Fruit fly (Drosophila melanogaster) whole organism, embryonic: ENCODE results near the gene CG43051.
A peak's percentile ranks its signal among the peaks of the same experiment; 100 is the strongest.

Source experiments
- Antp ChIP-seq: fragments of 200-800 bp; sonication (Bioruptor generic); optimal IDR thresholded peaks from 3 replicates; lab custom pipeline; 2016; ENCODE audit warnings: missing biosample characterization, missing genetic modification characterization
- CG10267 ChIP-seq: fragments of 200-800 bp; sonication (Bioruptor generic); optimal IDR thresholded peaks from 2 replicates; lab custom pipeline; 2018; ENCODE audit warnings: missing biosample characterization, mild to moderate bottlenecking, missing genetic modification characterization, moderate library complexity
- CG10565 ChIP-seq: fragments of 200-800 bp; sonication (Bioruptor generic); optimal IDR thresholded peaks from 3 replicates; lab custom pipeline; 2016; ENCODE audit warnings: missing biosample characterization, mild to moderate bottlenecking, missing genetic modification characterization
- CG11398 ChIP-seq: fragments of 200-800 bp; sonication (Bioruptor generic); optimal IDR thresholded peaks from 2 replicates; lab custom pipeline; 2016; ENCODE audit warnings: missing biosample characterization, missing genetic modification characterization
- CG12155 ChIP-seq: fragments of 200-800 bp; sonication (Bioruptor generic); optimal IDR thresholded peaks from 3 replicates; lab custom pipeline; 2016; ENCODE audit warnings: missing biosample characterization, missing genetic modification characterization
- CG1233 ChIP-seq: fragments of 200-800 bp; sonication (Bioruptor generic); optimal IDR thresholded peaks from 4 replicates; lab custom pipeline; 2018; ENCODE audit warnings: missing biosample characterization, mild to moderate bottlenecking, missing genetic modification characterization
- CG15073 ChIP-seq: fragments of 200-800 bp; sonication (Bioruptor generic); optimal IDR thresholded peaks from 2 replicates; lab custom pipeline; 2016; ENCODE audit warnings: missing biosample characterization, missing genetic modification characterization
- CG15696 ChIP-seq: fragments of 200-800 bp; sonication (Bioruptor generic); optimal IDR thresholded peaks from 2 replicates; lab custom pipeline; 2019; ENCODE audit warnings: missing biosample characterization, mild to moderate bottlenecking, missing genetic modification characterization, moderate library complexity
- CG1647 ChIP-seq: fragments of 200-800 bp; sonication (Bioruptor generic); optimal IDR thresholded peaks from 3 replicates; lab custom pipeline; 2016; ENCODE audit warnings: missing biosample characterization, missing genetic modification characterization
- CG17802 ChIP-seq: fragments of 200-800 bp; sonication (Bioruptor generic); optimal IDR thresholded peaks from 2 replicates; lab custom pipeline; 2018; ENCODE audit warnings: missing biosample characterization, mild to moderate bottlenecking, missing genetic modification characterization, moderate library complexity
- CG18262 ChIP-seq: fragments of 200-800 bp; optimal IDR thresholded peaks from 3 replicates; lab custom pipeline; 2019; ENCODE audit warnings: missing biosample characterization, mild to moderate bottlenecking, missing genetic modification characterization, moderate library complexity
- CG2120 ChIP-seq: fragments of 200-800 bp; sonication (Bioruptor generic); optimal IDR thresholded peaks from 3 replicates; lab custom pipeline; 2016; ENCODE audit warnings: missing biosample characterization, missing genetic modification characterization
- CG30403 ChIP-seq: fragments of 200-800 bp; sonication (Bioruptor generic); optimal IDR thresholded peaks from 3 replicates; lab custom pipeline; 2016; ENCODE audit warnings: missing biosample characterization, missing genetic modification characterization
- CG3163 ChIP-seq: fragments of 200-800 bp; sonication (Bioruptor generic); optimal IDR thresholded peaks from 3 replicates; lab custom pipeline; 2016; ENCODE audit warnings: missing biosample characterization, missing genetic modification characterization
- CG33557 ChIP-seq: fragments of 200-800 bp; sonication (Bioruptor generic); optimal IDR thresholded peaks from 2 replicates; lab custom pipeline; 2019; ENCODE audit warnings: missing biosample characterization, mild to moderate bottlenecking, missing genetic modification characterization, moderate library complexity
- CG34376 ChIP-seq: fragments of 200-800 bp; sonication (Bioruptor generic); optimal IDR thresholded peaks from 2 replicates; lab custom pipeline; 2018; ENCODE audit warnings: missing biosample characterization, mild to moderate bottlenecking, missing genetic modification characterization
- CG43689 ChIP-seq: fragments of 200-800 bp; sonication (Bioruptor generic); IDR thresholded peaks from 2 replicates; pipeline ENCODE4 v1.3.6; 2022; ENCODE audit warnings: missing biosample characterization, missing genetic modification characterization
- CG8359 ChIP-seq: fragments of 200-800 bp; sonication (Bioruptor generic); optimal IDR thresholded peaks from 2 replicates; lab custom pipeline; 2017; ENCODE audit warnings: missing biosample characterization, mild to moderate bottlenecking, missing genetic modification characterization, borderline replicate concordance
- CG8944 ChIP-seq: fragments of 200-800 bp; sonication (Bioruptor generic); optimal IDR thresholded peaks from 3 replicates; lab custom pipeline; 2016; ENCODE audit warnings: missing biosample characterization, missing genetic modification characterization
- CG9932 ChIP-seq: fragments of 200-800 bp; sonication (Bioruptor generic); IDR thresholded peaks from 2 replicates; pipeline ENCODE4 v1.3.6; 2022; ENCODE audit warnings: missing biosample characterization, missing genetic modification characterization
- D ChIP-seq, 2 experiments: fragments of 200-800 bp in 1 of 2; fragments of >200 bp in 1 of 2; sonication (Bioruptor generic) in 1 of 2; optimal IDR thresholded peaks; 2 replicates in 1 of 2; 3 replicates in 1 of 2; lab custom pipeline; 2017; ENCODE audit warnings: mild to moderate bottlenecking in 1 of 2, missing biosample characterization in 1 of 2, missing genetic modification characterization in 1 of 2, missing genetic modification reagents in 1 of 2
- Dad ChIP-seq: fragments of 200-800 bp; sonication (Bioruptor generic); optimal IDR thresholded peaks from 3 replicates; lab custom pipeline; 2016; ENCODE audit warnings: missing biosample characterization, missing genetic modification characterization
- Doc2 ChIP-seq: fragments of 200-800 bp; sonication (Bioruptor generic); IDR thresholded peaks from 2 replicates; pipeline ENCODE4 v1.3.6; 2022; ENCODE audit warnings: missing biosample characterization, missing genetic modification characterization
- Dp ChIP-seq: fragments of 200-800 bp; sonication (Bioruptor generic); optimal IDR thresholded peaks from 2 replicates; lab custom pipeline; 2018; ENCODE audit warnings: missing biosample characterization, mild to moderate bottlenecking, missing genetic modification characterization, moderate library complexity
- Elba2 ChIP-seq: fragments of 200-800 bp; sonication (Bioruptor generic); optimal IDR thresholded peaks from 3 replicates; lab custom pipeline; 2016; ENCODE audit warnings: missing biosample characterization, missing genetic modification characterization
- Mad ChIP-seq: fragments of 200-800 bp; sonication (Bioruptor generic); optimal IDR thresholded peaks from 2 replicates; lab custom pipeline; 2016; ENCODE audit warnings: missing biosample characterization, missing genetic modification characterization
- NC2α ChIP-seq: fragments of 200-800 bp; sonication (Bioruptor generic); optimal IDR thresholded peaks from 2 replicates; lab custom pipeline; 2016; ENCODE audit warnings: missing biosample characterization, missing genetic modification characterization
- Nf-YB ChIP-seq: fragments of 200-800 bp; sonication (Bioruptor generic); optimal IDR thresholded peaks from 3 replicates; lab custom pipeline; 2019; ENCODE audit warnings: missing biosample characterization, mild to moderate bottlenecking, missing genetic modification characterization, moderate library complexity
- Sox102F ChIP-seq: fragments of 200-800 bp; sonication (Bioruptor generic); optimal IDR thresholded peaks from 2 replicates; lab custom pipeline; 2018; ENCODE audit warnings: missing biosample characterization, mild to moderate bottlenecking, missing genetic modification characterization, moderate library complexity
- Sry-δ ChIP-seq: fragments of 200-800 bp; sonication (Bioruptor generic); optimal IDR thresholded peaks from 2 replicates; lab custom pipeline; 2016; ENCODE audit warnings: missing biosample characterization, missing genetic modification characterization
- Ssrp ChIP-seq: fragments of 200-800 bp; sonication (Bioruptor generic); optimal IDR thresholded peaks from 2 replicates; lab custom pipeline; 2018; ENCODE audit warnings: missing biosample characterization, mild to moderate bottlenecking, missing genetic modification characterization, moderate library complexity
- Xbp1 ChIP-seq: fragments of 200-800 bp; sonication (Bioruptor generic); optimal IDR thresholded peaks from 3 replicates; lab custom pipeline; 2016; ENCODE audit warnings: missing biosample characterization, mild to moderate bottlenecking, missing genetic modification characterization
- ato ChIP-seq: fragments of 200-800 bp; sonication (Bioruptor generic); IDR thresholded peaks from 2 replicates; pipeline ENCODE4 v1.3.6; 2022; ENCODE audit warnings: missing biosample characterization, missing genetic modification characterization; ENCODE audit not compliant: partially characterized antibody
- bigmax ChIP-seq: fragments of 200-800 bp; sonication (Bioruptor generic); optimal IDR thresholded peaks from 2 replicates; lab custom pipeline; 2018; ENCODE audit warnings: missing biosample characterization, mild to moderate bottlenecking, missing genetic modification characterization
- cas ChIP-seq: fragments of 200-800 bp; sonication (Bioruptor generic); IDR thresholded peaks from 2 replicates; pipeline ENCODE4 v1.3.6; 2022; ENCODE audit warnings: missing biosample characterization, missing genetic modification characterization
- chn ChIP-seq: fragments of 200-800 bp; sonication (Bioruptor generic); optimal IDR thresholded peaks from 2 replicates; lab custom pipeline; 2016; ENCODE audit warnings: missing biosample characterization, missing genetic modification characterization
- cwo ChIP-seq: fragments of 200-800 bp; sonication (Bioruptor generic); optimal IDR thresholded peaks from 3 replicates; lab custom pipeline; 2017; ENCODE audit warnings: missing biosample characterization, missing genetic modification characterization, mild to moderate bottlenecking, moderate library complexity, missing genetic modification reagents
- danr ChIP-seq: fragments of 200-800 bp; sonication (Bioruptor generic); IDR thresholded peaks from 2 replicates; pipeline ENCODE4 v1.3.6; 2022; ENCODE audit warnings: missing biosample characterization, missing genetic modification characterization
- fd96Cb ChIP-seq: fragments of 200-800 bp; sonication (Bioruptor generic); optimal IDR thresholded peaks from 2 replicates; lab custom pipeline; 2018; ENCODE audit warnings: missing biosample characterization, mild to moderate bottlenecking, missing genetic modification characterization, moderate library complexity
- jumu ChIP-seq: fragments of 200-800 bp; sonication (Bioruptor generic); optimal IDR thresholded peaks from 3 replicates; lab custom pipeline; 2016; ENCODE audit warnings: missing biosample characterization, missing genetic modification characterization
- kah ChIP-seq: fragments of 200-800 bp; sonication (Bioruptor generic); optimal IDR thresholded peaks from 2 replicates; lab custom pipeline; 2018; ENCODE audit warnings: missing biosample characterization, mild to moderate bottlenecking, missing genetic modification characterization
- klu ChIP-seq: fragments of 200-800 bp; sonication (Bioruptor generic); IDR thresholded peaks from 2 replicates; pipeline ENCODE4 v1.3.6; 2022; ENCODE audit warnings: missing biosample characterization, missing genetic modification characterization
- lmd ChIP-seq: fragments of 200-800 bp; sonication (Bioruptor generic); IDR thresholded peaks from 2 replicates; pipeline ENCODE4 v1.3.6; 2022; ENCODE audit warnings: missing biosample characterization, missing genetic modification characterization
- mld ChIP-seq: fragments of 200-800 bp; sonication (Bioruptor generic); IDR thresholded peaks from 3 replicates; pipeline ENCODE4 v1.3.6; 2022; ENCODE audit warnings: missing biosample characterization, missing genetic modification characterization; ENCODE audit not compliant: partially characterized antibody
- pb ChIP-seq: fragments of 200-800 bp; sonication (Bioruptor generic); optimal IDR thresholded peaks from 3 replicates; lab custom pipeline; 2016; ENCODE audit warnings: missing biosample characterization, missing genetic modification characterization
- pum ChIP-seq: fragments of 200-800 bp; sonication (Bioruptor generic); optimal IDR thresholded peaks from 2 replicates; lab custom pipeline; 2016; ENCODE audit warnings: missing biosample characterization, missing genetic modification characterization
- sisA ChIP-seq: fragments of 200-800 bp; sonication (Bioruptor generic); IDR thresholded peaks from 2 replicates; pipeline ENCODE4 v1.3.6; 2022; ENCODE audit warnings: missing biosample characterization, missing genetic modification characterization
- slp2 ChIP-seq: fragments of 200-800 bp; sonication (Bioruptor generic); optimal IDR thresholded peaks from 2 replicates; lab custom pipeline; 2016; ENCODE audit warnings: missing biosample characterization, missing genetic modification characterization
- tin ChIP-seq: fragments of 200-800 bp; sonication (Bioruptor generic); optimal IDR thresholded peaks from 3 replicates; lab custom pipeline; 2016; ENCODE audit warnings: missing biosample characterization, missing genetic modification characterization
- usp ChIP-seq: fragments of >200 bp; optimal IDR thresholded peaks from 2 replicates; lab custom pipeline; 2017; ENCODE audit warnings: missing biosample characterization, missing genetic modification characterization
- vfl ChIP-seq: fragments of 200-800 bp; sonication (Bioruptor generic); optimal IDR thresholded peaks from 2 replicates; lab custom pipeline; 2016; ENCODE audit warnings: missing biosample characterization, missing genetic modification characterization
- z ChIP-seq: fragments of 200-800 bp; sonication (Bioruptor generic); IDR thresholded peaks from 3 replicates; pipeline ENCODE4 v1.3.6; 2022; ENCODE audit warnings: missing biosample characterization, missing genetic modification characterization

CG43051 gene

dm6 chr2L:12509458-12509857 is 1.7 kb downstream of the CG43051 start (continued):
- TF ChIP-seq CG11398 (no peak), Dp (GFP tag; lab: Kevin White, UChicago) (no peak), CG43689 (GFP tag; lab: Robert Waterston, UW) (no peak), CG10565 (GFP tag; lab: Kevin White, UChicago) (no peak), klu (GFP tag; lab: Robert Waterston, UW) (no peak), ato (GFP tag; lab: Robert Waterston, UW) (no peak), CG12155 (GFP tag; lab: Kevin White, UChicago) (no peak), CG30403 (no peak), sisA (GFP tag; lab: Robert Waterston, UW) (no peak), slp2 (no peak), NC2α (no peak), chn (GFP tag; lab: Kevin White, UChicago) (no peak), cwo (GFP tag; lab: Kevin White, UChicago) (no peak), z (no peak), lmd (GFP tag; lab: Robert Waterston, UW) (no peak), fd96Cb (no peak), jumu (no peak), tin (GFP tag; lab: Kevin White, UChicago) (no peak), pum (no peak), CG9932 (GFP tag; lab: Robert Waterston, UW) (no peak), CG34376 (no peak), CG33557 (GFP tag; lab: Kevin White, UChicago) (no peak), CG15696 (no peak), mld (no peak), Elba2 (GFP tag; lab: Kevin White, UChicago) (no peak), Dad (GFP tag; lab: Kevin White, UChicago) (no peak), CG8359 (no peak), bigmax (GFP tag; lab: Kevin White, UChicago) (no peak), Ssrp (tag; lab: Kevin White, UChicago) (no peak), Nf-YB (GFP tag; lab: Kevin White, UChicago) (no peak), vfl (GFP tag; lab: Kevin White, UChicago) (no peak), CG3163 (GFP tag; lab: Kevin White, UChicago) (no peak), CG2120 (GFP tag; lab: Kevin White, UChicago) (no peak), Doc2 (GFP tag; lab: Robert Waterston, UW) (no peak), usp (GFP tag; lab: Kevin White, UChicago) (no peak), Sry-δ (GFP tag; lab: Kevin White, UChicago) (no peak), pb (GFP tag; lab: Kevin White, UChicago) (no peak), cas (GFP tag; lab: Robert Waterston, UW) (no peak), D (optimal IDR thresholded peaks at IDR 0.05; lab: Kevin White, UChicago) (no peak), D (GFP tag; optimal IDR thresholded peaks at IDR 0.05; lab: Kevin White, UChicago) (no peak), CG8944 (no peak), CG15073 (no peak), Mad (GFP tag; lab: Kevin White, UChicago) (no peak), Antp (no peak), kah (GFP tag; lab: Kevin White, UChicago) (no peak), Xbp1 (GFP tag; lab: Kevin White, UChicago) (no peak), danr (GFP tag; lab: Robert Waterston, UW) (no peak), CG18262 (tag; lab: Kevin White, UChicago) (no peak), CG1233 (GFP tag; lab: Kevin White, UChicago) (no peak), CG17802 (tag; lab: Kevin White, UChicago) (no peak), CG10267 (tag; lab: Kevin White, UChicago) (no peak), Sox102F (GFP tag; lab: Kevin White, UChicago) (peak; percentile 41), CG1647 (no peak)
